Worm (Caenorhabditis elegans): ENCODE measurements around the gene C17A2.3.

ce11 chrII:3864652-3865051 lies 21.2 kb downstream of the C17A2.3 start, which contains the start of gene nhr-261:
- TF ChIP-seq ceh-82 (tag; optimal IDR thresholded peaks at IDR 0.05), result no peak
- no peak for TF ChIP-seq mdl-1 (tag; optimal IDR thresholded peaks at IDR 0.05)
- no peak for TF ChIP-seq elt-1 (tag; optimal IDR thresholded peaks at IDR 0.05)
- no peak for TF ChIP-seq nhr-11 (tag; optimal IDR thresholded peaks at IDR 0.05)
- no peak for TF ChIP-seq mab-5 (tag; optimal IDR thresholded peaks at IDR 0.05)
- TF ChIP-seq egl-27 (tag; optimal IDR thresholded peaks at IDR 0.05), result no peak
- TF ChIP-seq R02D3.7 (tag; optimal IDR thresholded peaks at IDR 0.05), result no peak
- TF ChIP-seq ama-1 (optimal IDR thresholded peaks at IDR 0.05), result no peak
- TF ChIP-seq dmd-4 (tag; optimal IDR thresholded peaks at IDR 0.05), result no peak
- TF ChIP-seq aly-2 (tag; optimal IDR thresholded peaks at IDR 0.05), result no peak
- TF ChIP-seq lin-11 (tag; optimal IDR thresholded peaks at IDR 0.05), result no peak
- TF ChIP-seq ztf-11 (tag; optimal IDR thresholded peaks at IDR 0.05), result no peak
- TF ChIP-seq lin-13 (GFP tag; optimal IDR thresholded peaks at IDR 0.05), result no peak
- TF ChIP-seq nhr-10 (tag; optimal IDR thresholded peaks at IDR 0.05), result no peak
